Worm (Caenorhabditis elegans) whole organism, L2 larva: ENCODE data around the gene kin-18.
A peak's percentile ranks its signal among the peaks of the same experiment; 100 is the strongest.

Experiments used
- C34F6.9 ChIP-seq: fragments of 150-350 bp; optimal IDR thresholded peaks from 2 replicates; lab custom pipeline; 2014; ENCODE audit warnings: missing biosample characterization, missing genetic modification characterization
- F13H6.1 ChIP-seq: sonication (generic microtip); optimal IDR thresholded peaks from 2 replicates; lab custom pipeline; 2016; ENCODE audit warnings: missing genetic modification characterization, missing compliant biosample characterization
- R02D3.7 ChIP-seq: fragments of 150-350 bp; optimal IDR thresholded peaks from 2 replicates; lab custom pipeline; 2014; ENCODE audit warnings: missing biosample characterization, missing genetic modification characterization
- Y55F3AM.14 ChIP-seq: fragments of 200-800 bp; sonication (Bioruptor generic); optimal IDR thresholded peaks from 2 replicates; lab custom pipeline; 2018; ENCODE audit warnings: mild to moderate bottlenecking, missing genetic modification characterization, missing compliant biosample characterization
- ZK546.5 ChIP-seq: sonication (generic microtip); optimal IDR thresholded peaks from 2 replicates; lab custom pipeline; 2017; ENCODE audit warnings: missing biosample characterization, missing genetic modification characterization
- aly-2 ChIP-seq: fragments of 150-350 bp; optimal IDR thresholded peaks from 2 replicates; lab custom pipeline; 2014; ENCODE audit warnings: missing biosample characterization, missing genetic modification characterization
- blmp-1 ChIP-seq: sonication (generic microtip); optimal IDR thresholded peaks from 2 replicates; lab custom pipeline; 2017; ENCODE audit warnings: missing genetic modification characterization, mild to moderate bottlenecking, missing compliant biosample characterization, antibody characterized with exemption, moderate library complexity; ENCODE audit not compliant: insufficient read depth
- ceh-16 ChIP-seq: fragments of 150-350 bp; optimal IDR thresholded peaks from 2 replicates; lab custom pipeline; 2014; ENCODE audit warnings: missing biosample characterization, missing genetic modification characterization
- crh-2 ChIP-seq: sonication (generic microtip); optimal IDR thresholded peaks from 2 replicates; lab custom pipeline; 2017; ENCODE audit warnings: missing biosample characterization, missing genetic modification characterization
- egl-27 ChIP-seq: sonication (generic microtip); optimal IDR thresholded peaks from 3 replicates; lab custom pipeline; 2017; ENCODE audit warnings: missing biosample characterization, missing genetic modification reagents, missing genetic modification characterization
- fos-1 ChIP-seq: fragments of 150-350 bp; optimal IDR thresholded peaks from 2 replicates; lab custom pipeline; 2014; ENCODE audit warnings: missing biosample characterization, missing genetic modification characterization
- gmeb-1 ChIP-seq: fragments of 150-350 bp; optimal IDR thresholded peaks from 2 replicates; lab custom pipeline; 2014; ENCODE audit warnings: missing biosample characterization, missing genetic modification characterization
- lin-11 ChIP-seq: fragments of 150-350 bp; sonication (generic microtip); optimal IDR thresholded peaks from 2 replicates; lab custom pipeline; 2014; ENCODE audit warnings: missing biosample characterization, missing genetic modification characterization, inconsistent platforms, mixed read lengths
- lin-13 ChIP-seq: fragments of 150-350 bp; optimal IDR thresholded peaks from 2 replicates; lab custom pipeline; 2014; ENCODE audit warnings: missing biosample characterization, missing genetic modification reagents, missing genetic modification characterization
- lin-39 ChIP-seq: fragments of 150-350 bp; optimal IDR thresholded peaks from 2 replicates; lab custom pipeline; 2014; ENCODE audit warnings: missing biosample characterization, missing genetic modification reagents, missing genetic modification characterization
- lsy-2 ChIP-seq, 2 experiments: fragments of 150-350 bp in 1 of 2; sonication (generic microtip) in 1 of 2; optimal IDR thresholded peaks; 2 replicates each; lab custom pipeline; 2014 to 2017; ENCODE audit warnings: missing biosample characterization in 2 of 2, missing genetic modification characterization in 2 of 2
- mab-5 ChIP-seq: fragments of 150-350 bp; optimal IDR thresholded peaks from 2 replicates; lab custom pipeline; 2014; ENCODE audit warnings: missing biosample characterization, missing genetic modification characterization
- mdl-1 ChIP-seq, 2 experiments: fragments of 150-350 bp in 1 of 2; sonication (generic microtip) in 1 of 2; optimal IDR thresholded peaks; 2 replicates each; lab custom pipeline; 2017; ENCODE audit warnings: missing biosample characterization in 2 of 2, missing genetic modification characterization in 2 of 2
- nhr-11 ChIP-seq: fragments of 150-350 bp; optimal IDR thresholded peaks from 2 replicates; lab custom pipeline; 2014; ENCODE audit warnings: missing biosample characterization, missing genetic modification characterization
- nhr-129 ChIP-seq: fragments of 150-350 bp; optimal IDR thresholded peaks from 2 replicates; lab custom pipeline; 2014; ENCODE audit warnings: missing biosample characterization, missing genetic modification characterization
- nhr-237 ChIP-seq: fragments of 150-350 bp; optimal IDR thresholded peaks from 2 replicates; lab custom pipeline; 2014; ENCODE audit warnings: missing biosample characterization, missing genetic modification characterization
- nhr-6 ChIP-seq: fragments of 150-350 bp; optimal IDR thresholded peaks from 2 replicates; lab custom pipeline; 2014; ENCODE audit warnings: missing biosample characterization, missing genetic modification characterization
- nhr-77 ChIP-seq: fragments of 150-350 bp; optimal IDR thresholded peaks from 2 replicates; lab custom pipeline; 2014; ENCODE audit warnings: missing biosample characterization, missing genetic modification characterization
- sem-4 ChIP-seq: fragments of 150-350 bp; optimal IDR thresholded peaks from 2 replicates; lab custom pipeline; 2014; ENCODE audit warnings: missing biosample characterization, missing genetic modification reagents, missing genetic modification characterization
- skn-1 ChIP-seq: sonication (generic microtip); optimal IDR thresholded peaks from 2 replicates; lab custom pipeline; 2017; ENCODE audit warnings: missing biosample characterization, missing genetic modification characterization
- sma-3 ChIP-seq: sonication (generic microtip); optimal IDR thresholded peaks from 2 replicates; lab custom pipeline; 2016; ENCODE audit warnings: missing genetic modification reagents, missing genetic modification characterization, missing compliant biosample characterization
- sma-9 ChIP-seq, 2 experiments: fragments of 150-350 bp in 1 of 2; sonication (generic microtip) in 1 of 2; optimal IDR thresholded peaks; 2 replicates each; lab custom pipeline; 2014 to 2016; ENCODE audit warnings: missing genetic modification characterization in 2 of 2, mild to moderate bottlenecking in 1 of 2, missing biosample characterization in 1 of 2, missing compliant biosample characterization in 1 of 2, missing genetic modification reagents in 1 of 2, moderate library complexity in 1 of 2
- snpc-4 ChIP-seq: fragments of 150-350 bp; optimal IDR thresholded peaks from 2 replicates; lab custom pipeline; 2014; ENCODE audit warnings: missing biosample characterization, missing genetic modification characterization
- unc-39 ChIP-seq: fragments of 150-350 bp; optimal IDR thresholded peaks from 2 replicates; lab custom pipeline; 2014; ENCODE audit warnings: missing biosample characterization, missing genetic modification characterization
- unc-55 ChIP-seq: fragments of 150-350 bp; sonication (generic microtip); optimal IDR thresholded peaks from 3 replicates; lab custom pipeline; 2014; ENCODE audit warnings: missing biosample characterization, missing genetic modification reagents, missing genetic modification characterization
- zag-1 ChIP-seq: fragments of 150-350 bp; optimal IDR thresholded peaks from 2 replicates; lab custom pipeline; 2014; ENCODE audit warnings: missing biosample characterization, missing genetic modification characterization
- ztf-1 ChIP-seq: fragments of 200-800 bp; sonication (Bioruptor generic); conservative IDR thresholded peaks from 2 replicates; pipeline ENCODE4 v1.3.6; 2022; ENCODE audit warnings: missing genetic modification characterization, missing compliant biosample characterization
- ztf-4 ChIP-seq: fragments of 150-350 bp; optimal IDR thresholded peaks from 2 replicates; lab custom pipeline; 2014; ENCODE audit warnings: missing biosample characterization, missing genetic modification characterization

kin-18 gene

DNA sequence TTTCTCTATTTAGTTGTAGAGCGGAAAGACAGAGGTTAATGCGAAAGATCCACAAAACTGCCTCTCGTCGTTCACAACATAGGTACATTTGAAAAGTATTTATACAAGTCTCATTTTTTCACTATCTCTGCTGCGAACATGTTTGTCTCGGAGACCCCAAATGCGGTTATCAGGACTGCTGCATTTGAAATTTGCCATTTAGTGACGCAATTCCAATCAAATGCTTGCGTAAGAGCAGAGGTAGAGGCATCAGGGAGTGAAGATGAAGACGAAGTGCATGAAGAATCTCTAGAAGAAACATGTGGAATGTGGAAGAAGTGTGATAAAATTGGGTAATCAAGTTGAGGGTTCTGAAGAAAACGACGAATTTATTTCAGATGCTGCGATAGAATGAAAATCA, 15.7 kb downstream of the kin-18 start:
- TF ChIP-seq nhr-129 (tag; lab: Kevin White, UChicago), result peak; percentile 5
- no peak for TF ChIP-seq egl-27 (tag; lab: Kevin White, UChicago)
- TF ChIP-seq sma-3 (GFP tag; lab: Kevin White, UChicago), result no peak
- TF ChIP-seq crh-2 (tag; lab: Kevin White, UChicago), result peak; percentile 16
- peak; percentile 34 for TF ChIP-seq fos-1

DNA sequence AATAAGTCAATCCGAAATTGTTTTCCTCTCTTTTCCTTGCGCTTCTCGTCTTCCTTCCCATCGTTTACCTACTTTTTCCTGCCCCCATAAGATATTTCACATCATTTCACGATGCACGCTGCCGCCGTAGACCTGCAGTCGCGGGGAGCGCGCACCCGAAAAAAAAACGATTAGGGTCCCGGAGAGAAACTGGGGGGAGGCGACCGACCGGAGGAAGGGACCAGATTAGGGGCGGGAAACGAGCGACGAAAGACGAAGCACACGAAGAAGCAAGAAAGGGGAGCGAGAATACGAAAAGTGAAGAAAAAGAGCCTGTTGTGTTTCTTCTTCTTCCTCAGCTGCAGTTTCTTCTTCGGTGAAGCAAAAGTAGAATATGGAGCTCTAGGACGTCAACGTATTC, 16.8 kb downstream of the kin-18 start:
- TF ChIP-seq ztf-4 (tag; lab: Kevin White, UChicago) (no peak), ztf-1 (no peak), sem-4 (peak; percentile 27), snpc-4 (tag; lab: Kevin White, UChicago) (peak; percentile 45), aly-2 (no peak), F13H6.1 (tag; lab: Kevin White, UChicago) (peak; percentile 59), unc-55 (GFP tag; lab: Kevin White, UChicago) (peak; percentile 2), skn-1 (tag; lab: Kevin White, UChicago) (no peak), C34F6.9 (tag; lab: Kevin White, UChicago) (peak; percentile 10), Y55F3AM.14 (GFP tag; lab: Kevin White, UChicago) (peak; percentile 19), egl-27 (tag; lab: Kevin White, UChicago) (peak; percentile 4)

DNA sequence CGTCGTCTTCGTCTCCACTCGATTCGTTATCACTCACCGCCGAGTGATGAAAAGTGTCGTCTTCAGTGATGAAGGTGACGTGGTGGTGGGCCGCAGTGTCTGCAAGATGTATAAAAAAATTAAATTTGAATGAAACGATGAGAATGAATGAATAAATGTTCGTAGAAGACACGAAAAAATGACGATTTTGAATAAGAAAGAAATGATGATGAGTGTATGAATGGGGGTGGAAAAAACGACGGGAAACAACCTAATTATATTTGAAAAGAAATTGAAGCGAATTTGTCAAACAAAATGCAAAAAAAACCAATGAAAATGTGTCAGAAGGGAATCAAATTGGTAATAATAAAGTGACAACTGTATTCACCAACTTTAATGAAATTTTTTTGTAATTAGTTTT, 17.8 kb downstream of the kin-18 start, which contains the start of gene mvk-1:
Gene mvk-1, minus strand, starts transcription at position 101 of the 400 bp plus-strand sequence.
- TF ChIP-seq lsy-2 (tag; optimal IDR thresholded peaks at IDR 0.05; lab: Kevin White, UChicago) (peak in 1 of 2 experiments; percentile 9), nhr-77 (tag; lab: Kevin White, UChicago) (no peak)

ce11 chrIII:6137431-6137830, 19.0 kb downstream of the kin-18 start:
- TF ChIP-seq ztf-1 (no peak), nhr-237 (tag; lab: Kevin White, UChicago) (no peak), lin-13 (peak; percentile 73), sem-4 (peak; percentile 87), egl-27 (tag; lab: Kevin White, UChicago) (peak; percentile 53), C34F6.9 (tag; lab: Kevin White, UChicago) (peak; percentile 77), zag-1 (tag; lab: Kevin White, UChicago) (peak; percentile 93), nhr-6 (tag; lab: Kevin White, UChicago) (peak; percentile 49), nhr-77 (tag; lab: Kevin White, UChicago) (no peak), mab-5 (tag; lab: Kevin White, UChicago) (peak; percentile 54), crh-2 (tag; lab: Kevin White, UChicago) (peak; percentile 81), nhr-11 (tag; lab: Kevin White, UChicago) (no peak), unc-55 (GFP tag; lab: Kevin White, UChicago) (peak; percentile 76), fos-1 (no peak), nhr-129 (tag; lab: Kevin White, UChicago) (peak; percentile 71), Y55F3AM.14 (GFP tag; lab: Kevin White, UChicago) (peak; percentile 84), F13H6.1 (tag; lab: Kevin White, UChicago) (peak; percentile 93), ceh-16 (tag; lab: Kevin White, UChicago) (no peak), snpc-4 (tag; lab: Kevin White, UChicago) (no peak), lsy-2 (tag; optimal IDR thresholded peaks at IDR 0.05; lab: Kevin White, UChicago) (peak; percentile 31 to 79), lin-11 (tag; lab: Kevin White, UChicago) (peak; percentile 16), sma-9 (GFP tag; optimal IDR thresholded peaks at IDR 0.05; lab: Kevin White, UChicago) (peak; percentile 92), sma-9 (tag; optimal IDR thresholded peaks at IDR 0.05; lab: Kevin White, UChicago) (no peak), ZK546.5 (tag; lab: Kevin White, UChicago) (peak; percentile 20), R02D3.7 (tag; lab: Kevin White, UChicago) (no peak), ztf-4 (tag; lab: Kevin White, UChicago) (peak; percentile 62), lin-39 (tag; lab: Kevin White, UChicago) (no peak), unc-39 (no peak), mdl-1 (tag; optimal IDR thresholded peaks at IDR 0.05; lab: Kevin White, UChicago) (peak; percentile 46 to 51)

DNA sequence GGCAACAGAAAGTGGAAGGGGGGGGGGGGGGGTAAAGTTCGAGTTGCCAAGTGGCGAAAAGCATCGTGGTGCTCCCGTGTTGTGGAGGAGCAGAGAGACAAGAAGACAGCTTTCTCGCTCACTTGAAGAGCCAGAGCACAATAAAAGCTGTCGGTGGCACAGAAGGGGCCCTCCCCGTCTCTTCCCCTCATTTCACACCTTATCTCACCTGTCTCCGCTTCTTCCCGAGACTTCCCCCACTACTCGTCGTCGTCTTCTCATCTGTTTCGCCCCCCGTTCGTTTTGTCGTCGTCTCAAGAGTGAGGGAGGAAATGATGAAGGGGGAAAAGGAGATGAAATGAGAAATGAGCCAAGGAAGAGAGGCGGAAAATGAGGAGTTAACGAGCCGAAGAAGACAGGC, 20.0 kb downstream of the kin-18 start:
- TF ChIP-seq lsy-2 (tag; optimal IDR thresholded peaks at IDR 0.05; lab: Kevin White, UChicago) (peak in 1 of 2 experiments; percentile 18), C34F6.9 (tag; lab: Kevin White, UChicago) (peak; percentile 32), sma-3 (GFP tag; lab: Kevin White, UChicago) (no peak), snpc-4 (tag; lab: Kevin White, UChicago) (no peak), F13H6.1 (tag; lab: Kevin White, UChicago) (peak; percentile 82), unc-55 (GFP tag; lab: Kevin White, UChicago) (peak; percentile 48), zag-1 (tag; lab: Kevin White, UChicago) (no peak), ztf-4 (tag; lab: Kevin White, UChicago) (no peak), blmp-1 (tag; lab: Kevin White, UChicago) (no peak), egl-27 (tag; lab: Kevin White, UChicago) (no peak), nhr-129 (tag; lab: Kevin White, UChicago) (peak; percentile 23), lin-13 (peak; percentile 12), gmeb-1 (tag; lab: Kevin White, UChicago) (no peak), sma-9 (GFP tag; optimal IDR thresholded peaks at IDR 0.05; lab: Kevin White, UChicago) (peak; percentile 13), sma-9 (tag; optimal IDR thresholded peaks at IDR 0.05; lab: Kevin White, UChicago) (no peak)
